ENCODE assay signal across 4 worm cellular contexts in the genomic region with DNA sequence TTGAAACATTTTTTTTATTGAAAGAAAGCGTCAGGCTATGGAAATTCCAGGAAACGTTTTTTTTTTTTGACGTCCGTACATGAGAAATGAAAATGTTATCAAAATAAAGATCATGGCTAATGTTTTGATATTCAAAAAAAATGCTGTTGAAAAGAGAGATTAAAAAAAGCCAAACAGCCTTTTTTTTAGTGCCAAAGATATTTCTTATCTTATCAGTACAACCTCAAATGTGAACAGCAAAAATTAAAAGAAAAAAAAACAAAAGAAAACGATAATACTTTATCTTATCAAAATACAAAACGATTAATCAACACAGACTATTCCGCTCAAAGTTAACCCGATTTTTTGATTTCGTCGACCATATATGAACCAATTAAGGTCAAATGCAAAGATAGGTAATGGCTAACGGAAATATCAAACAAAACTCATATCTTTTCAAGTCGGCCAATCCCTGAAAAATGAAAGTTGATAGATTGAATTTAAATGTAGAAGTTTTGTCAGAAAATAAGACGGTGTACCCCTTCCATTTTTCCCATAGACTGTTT.
TF ChIP-seq lines count a peak whose summit lies in the region.

No protein-coding gene starts in this region.

TF ChIP-seq in whole organism, L1 larva, 84 proteins besides CTCF, POLR2A, EP300 and RAD21:
- TF ChIP-seq blmp-1 (tag; optimal IDR thresholded peaks at IDR 0.05; lab: Kevin White, UChicago) (peak; percentile 53), elt-3 (tag; optimal IDR thresholded peaks at IDR 0.05; lab: Kevin White, UChicago) (peak in 2 of 6 experiments; percentile 29 to 61), unc-98 (GFP tag; IDR thresholded peaks at IDR 0.05; lab: Robert Waterston, UW) (no peak), dpl-1 (GFP tag; optimal IDR thresholded peaks at IDR 0.05; lab: Kevin White, UChicago) (no peak), efl-3 (GFP tag; optimal IDR thresholded peaks at IDR 0.05; lab: Kevin White, UChicago) (no peak), F16B12.6 (tag; optimal IDR thresholded peaks at IDR 0.05; lab: Kevin White, UChicago) (no peak), aly-2 (tag; optimal IDR thresholded peaks at IDR 0.05; lab: Kevin White, UChicago) (no peak)

TF ChIP-seq in whole organism, L3 larva, 47 proteins besides CTCF, POLR2A, EP300 and RAD21:
- peak; percentile 18 for TF ChIP-seq nhr-76 (tag; optimal IDR thresholded peaks at IDR 0.05; lab: Kevin White, UChicago)
- TF ChIP-seq eor-1 (tag; optimal IDR thresholded peaks at IDR 0.05; lab: Kevin White, UChicago), result no peak
- no peak for TF ChIP-seq nhr-12 (tag; optimal IDR thresholded peaks at IDR 0.05; lab: Kevin White, UChicago)
- TF ChIP-seq nhr-23 (tag; optimal IDR thresholded peaks at IDR 0.05; lab: Kevin White, UChicago), result peak; percentile 22
- peak in 1 of 3 experiments; percentile 37 for TF ChIP-seq elt-3 (tag; optimal IDR thresholded peaks at IDR 0.05; lab: Kevin White, UChicago)

TF ChIP-seq in whole organism, L4 larva, 104 proteins besides CTCF, POLR2A, EP300 and RAD21:
- TF ChIP-seq snpc-4 (tag; optimal IDR thresholded peaks at IDR 0.05; lab: Kevin White, UChicago), result no peak
- TF ChIP-seq unc-62 (GFP tag; optimal IDR thresholded peaks at IDR 0.05 in 1 of 2; lab: Kevin White, UChicago), result peak in 1 of 2 experiments; percentile 54
- no peak for TF ChIP-seq unc-62 (tag; optimal IDR thresholded peaks at IDR 0.05; lab: Kevin White, UChicago)
- peak; percentile 26 for TF ChIP-seq nhr-28 (tag; optimal IDR thresholded peaks at IDR 0.05; lab: Kevin White, UChicago)

TF ChIP-seq in whole organism, late embryonic, 69 proteins besides CTCF, POLR2A, EP300 and RAD21:
- TF ChIP-seq ceh-14 (tag; optimal IDR thresholded peaks at IDR 0.05; lab: Kevin White, UChicago) (no peak), elt-2 (tag; optimal IDR thresholded peaks at IDR 0.05; lab: Kevin White, UChicago) (peak; percentile 68), ceh-18 (tag; optimal IDR thresholded peaks at IDR 0.05; lab: Kevin White, UChicago) (no peak)
